Worm (Caenorhabditis elegans): ENCODE results near the gene acr-9.

- TF ChIP-seq snpc-4 (tag; optimal IDR thresholded peaks at IDR 0.05) (no peak), unc-62 (GFP tag; optimal IDR thresholded peaks at IDR 0.05 in 1 of 2) (peak in 1 of 2 experiments; percentile 90), unc-62 (tag; optimal IDR thresholded peaks at IDR 0.05) (no peak), R02D3.7 (tag; optimal IDR thresholded peaks at IDR 0.05) (no peak), ceh-20 (GFP tag; IDR thresholded peaks at IDR 0.05) (no peak), F10B5.3 (tag; optimal IDR thresholded peaks at IDR 0.05) (no peak)
Observed at ce11 chrX:13666864-13667263, 20.2 kb upstream of the acr-9 start.

Data from whole organism, L4 larva.